Worm (Caenorhabditis elegans): ENCODE data around the gene clec-184.

- TF ChIP-seq die-1 (tag; optimal IDR thresholded peaks at IDR 0.05) (peak; percentile 89), lin-35 (GFP tag; optimal IDR thresholded peaks at IDR 0.05) (peak in 1 of 3 experiments; percentile 77), hsf-1 (GFP tag; IDR thresholded peaks at IDR 0.05) (peak; percentile 57; the same call in 1 of the 2 replicates), ama-1 (optimal IDR thresholded peaks at IDR 0.05) (no peak), ama-1 (GFP tag; optimal IDR thresholded peaks at IDR 0.05) (peak; percentile 70 to 73), unc-62 (GFP tag; optimal IDR thresholded peaks at IDR 0.05) (no peak), hmg-20 (GFP tag; IDR thresholded peaks at IDR 0.05) (no peak), pha-4 (tag; optimal IDR thresholded peaks at IDR 0.05) (no peak), nfya-1 (tag; optimal IDR thresholded peaks at IDR 0.05; ENCODE audit: borderline replicate concordance, insufficient read depth) (no peak)
These were observed 14.8 kb upstream of the clec-184 start, which contains the start of gene F08G5.3 for ce11 chrIV:12417536-12418195.

Measured in whole organism, young adult.